Worm (Caenorhabditis elegans): ENCODE results near the gene R05H10.3.

- TF ChIP-seq ztf-11 (tag; optimal IDR thresholded peaks at IDR 0.05) (no peak), ama-1 (optimal IDR thresholded peaks at IDR 0.05) (no peak), tbx-2 (tag; optimal IDR thresholded peaks at IDR 0.05) (no peak), nhr-237 (tag; optimal IDR thresholded peaks at IDR 0.05) (no peak), zag-1 (tag; optimal IDR thresholded peaks at IDR 0.05) (no peak), nhr-28 (tag; optimal IDR thresholded peaks at IDR 0.05) (no peak), skn-1 (tag; optimal IDR thresholded peaks at IDR 0.05) (no peak), aly-2 (tag; optimal IDR thresholded peaks at IDR 0.05) (no peak), nhr-77 (tag; optimal IDR thresholded peaks at IDR 0.05) (no peak), lin-15B (tag; optimal IDR thresholded peaks at IDR 0.05) (no peak), mdl-1 (tag; optimal IDR thresholded peaks at IDR 0.05) (no peak), elt-3 (tag; optimal IDR thresholded peaks at IDR 0.05) (no peak)
These were observed 38.0 kb downstream of the R05H10.3 start for ce11 chrII:14907719-14908118.
